Worm (Caenorhabditis elegans) whole organism, young adult: Measurements from ENCODE around the gene ztf-1.

Source experiments
- B0019.2 ChIP-seq: fragments of 200-800 bp; sonication (Bioruptor generic); conservative IDR thresholded peaks from 2 replicates; pipeline ENCODE4 v1.3.6; 2022; ENCODE audit warnings: missing genetic modification reagents, missing genetic modification characterization, missing compliant biosample characterization
- B0035.1 ChIP-seq: sonication (generic microtip); optimal IDR thresholded peaks from 2 replicates; lab custom pipeline; 2016; ENCODE audit warnings: missing genetic modification characterization, mild to moderate bottlenecking, missing compliant biosample characterization, missing genotype, missing genetic modification reagents
- F10E7.11 ChIP-seq: sonication (generic microtip); optimal IDR thresholded peaks from 2 replicates; lab custom pipeline; 2017; ENCODE audit warnings: mild to moderate bottlenecking, missing genetic modification characterization, moderate library complexity, missing compliant biosample characterization
- F23B12.7 ChIP-seq: sonication (generic microtip); optimal IDR thresholded peaks from 2 replicates; lab custom pipeline; 2017; ENCODE audit warnings: missing genetic modification characterization, mild to moderate bottlenecking, missing compliant biosample characterization, antibody characterized with exemption, moderate library complexity; ENCODE audit not compliant: insufficient read depth
- F37B4.10 ChIP-seq: fragments of 200-800 bp; sonication (Bioruptor generic); IDR thresholded peaks from 2 replicates; pipeline ENCODE4 v1.3.6; 2022; ENCODE audit warnings: missing genetic modification characterization, missing compliant biosample characterization
- F52B5.7 ChIP-seq: sonication (generic microtip); optimal IDR thresholded peaks from 2 replicates; lab custom pipeline; 2016; ENCODE audit warnings: mild to moderate bottlenecking, missing genetic modification characterization, missing compliant biosample characterization
- T26A5.8 ChIP-seq: sonication (generic microtip); optimal IDR thresholded peaks from 2 replicates; lab custom pipeline; 2016; ENCODE audit warnings: missing genetic modification characterization, missing compliant biosample characterization
- Y67H2A.10 ChIP-seq: fragments of 200-800 bp; sonication (Bioruptor generic); conservative IDR thresholded peaks from 2 replicates; pipeline ENCODE4 v1.3.6; 2022; ENCODE audit warnings: missing genetic modification reagents, missing genetic modification characterization, missing compliant biosample characterization
- ama-1 ChIP-seq, 3 experiments: fragments of 150-350 bp in 1 of 3; sonication (generic microtip) in 2 of 3; optimal IDR thresholded peaks; 2 replicates each; lab custom pipeline; 2014 to 2018; ENCODE audit warnings: missing biosample characterization in 2 of 3, missing genetic modification characterization in 2 of 3, missing genetic modification reagents in 2 of 3
- atf-7 ChIP-seq: sonication (generic microtip); optimal IDR thresholded peaks from 2 replicates; lab custom pipeline; 2017; ENCODE audit warnings: mild to moderate bottlenecking, missing genetic modification characterization, missing compliant biosample characterization
- attf-5 ChIP-seq: fragments of 200-800 bp; sonication (Bioruptor generic); optimal IDR thresholded peaks from 2 replicates; lab custom pipeline; 2018; ENCODE audit warnings: mild to moderate bottlenecking, missing genetic modification characterization, missing compliant biosample characterization
- ceh-40 ChIP-seq: fragments of 200-800 bp; sonication (Bioruptor generic); IDR thresholded peaks from 2 replicates; pipeline ENCODE4 v1.3.6; 2022; ENCODE audit warnings: missing genetic modification characterization, missing compliant biosample characterization
- ceh-79 ChIP-seq: sonication (generic microtip); optimal IDR thresholded peaks from 2 replicates; lab custom pipeline; 2017; ENCODE audit warnings: mild to moderate bottlenecking, missing genetic modification characterization, missing compliant biosample characterization
- dox-1 ChIP-seq: fragments of 200-800 bp; sonication (Bioruptor generic); IDR thresholded peaks from 2 replicates; pipeline ENCODE4 v1.3.6; 2022; ENCODE audit warnings: missing genetic modification reagents, missing genetic modification characterization, missing compliant biosample characterization
- dpff-1 ChIP-seq: sonication (generic microtip); optimal IDR thresholded peaks from 2 replicates; lab custom pipeline; 2017; ENCODE audit warnings: mild to moderate bottlenecking, missing genetic modification characterization, missing compliant biosample characterization
- egl-18 ChIP-seq: fragments of 200-800 bp; sonication (Bioruptor generic); IDR thresholded peaks from 2 replicates; pipeline ENCODE4 v1.3.6; 2022; ENCODE audit warnings: missing genetic modification reagents, missing genetic modification characterization, missing compliant biosample characterization
- egl-44 ChIP-seq: fragments of 200-800 bp; sonication (Bioruptor generic); IDR thresholded peaks from 2 replicates; pipeline ENCODE4 v1.3.6; 2022; ENCODE audit warnings: missing genetic modification reagents, missing genetic modification characterization, missing compliant biosample characterization
- egrh-3 ChIP-seq: fragments of 200-800 bp; sonication (Bioruptor generic); IDR thresholded peaks from 2 replicates; pipeline ENCODE4 v1.3.6; 2022; ENCODE audit warnings: missing genetic modification reagents, missing genetic modification characterization, missing compliant biosample characterization
- fkh-3 ChIP-seq: sonication (generic microtip); optimal IDR thresholded peaks from 2 replicates; lab custom pipeline; 2016; ENCODE audit warnings: mild to moderate bottlenecking, missing genetic modification characterization, missing compliant biosample characterization
- gei-17 ChIP-seq: fragments of 200-800 bp; sonication (Bioruptor generic); optimal IDR thresholded peaks from 2 replicates; lab custom pipeline; 2018; ENCODE audit warnings: mild to moderate bottlenecking, missing genetic modification characterization, missing compliant biosample characterization
- hlh-12 ChIP-seq: sonication (generic microtip); optimal IDR thresholded peaks from 2 replicates; lab custom pipeline; 2016; ENCODE audit warnings: missing genetic modification characterization, missing compliant biosample characterization
- hmg-20 ChIP-seq: fragments of 200-800 bp; sonication (Bioruptor generic); IDR thresholded peaks from 2 replicates; pipeline ENCODE4 v1.3.6; 2022; ENCODE audit warnings: missing genetic modification reagents, missing genetic modification characterization, missing compliant biosample characterization
- let-526 ChIP-seq: fragments of 200-800 bp; sonication (Bioruptor generic); IDR thresholded peaks from 2 replicates; pipeline ENCODE4 v1.3.6; 2022; ENCODE audit warnings: missing genetic modification reagents, missing genetic modification characterization, missing compliant biosample characterization
- lin-40 ChIP-seq: sonication (generic microtip); optimal IDR thresholded peaks from 2 replicates; lab custom pipeline; 2016; ENCODE audit warnings: missing genetic modification characterization, mild to moderate bottlenecking, missing compliant biosample characterization, missing genotype, missing genetic modification reagents
- lsl-1 ChIP-seq: fragments of 200-800 bp; sonication (Bioruptor generic); optimal IDR thresholded peaks from 2 replicates; lab custom pipeline; 2018; ENCODE audit warnings: mild to moderate bottlenecking, missing genetic modification characterization, moderate library complexity, missing compliant biosample characterization
- madf-6 ChIP-seq: fragments of 200-800 bp; sonication (Bioruptor generic); IDR thresholded peaks from 2 replicates; pipeline ENCODE4 v1.3.6; 2022; ENCODE audit warnings: missing genetic modification reagents, missing genetic modification characterization, missing compliant biosample characterization
- mcd-1 ChIP-seq: fragments of 200-800 bp; sonication (Bioruptor generic); IDR thresholded peaks from 2 replicates; pipeline ENCODE4 v1.3.6; 2022; ENCODE audit warnings: missing genetic modification reagents, missing genetic modification characterization, missing compliant biosample characterization
- nhr-120 ChIP-seq: fragments of 200-800 bp; sonication (Bioruptor generic); IDR thresholded peaks from 2 replicates; pipeline ENCODE4 v1.3.6; 2022; ENCODE audit warnings: missing genetic modification characterization, missing compliant biosample characterization
- nhr-27 ChIP-seq: fragments of 200-800 bp; sonication (Bioruptor generic); optimal IDR thresholded peaks from 2 replicates; lab custom pipeline; 2018; ENCODE audit warnings: mild to moderate bottlenecking, missing genetic modification characterization, moderate library complexity, missing compliant biosample characterization
- nhr-80 ChIP-seq: sonication (generic microtip); optimal IDR thresholded peaks from 2 replicates; lab custom pipeline; 2016; ENCODE audit warnings: missing genetic modification characterization, missing compliant biosample characterization
- pha-4 ChIP-seq: fragments of 150-350 bp; sonication (generic microtip); optimal IDR thresholded peaks from 2 replicates; lab custom pipeline; 2014; ENCODE audit warnings: missing biosample characterization, missing genetic modification reagents, missing genetic modification characterization
- repo-1 ChIP-seq: sonication (generic microtip); optimal IDR thresholded peaks from 2 replicates; lab custom pipeline; 2017; ENCODE audit warnings: mild to moderate bottlenecking, missing genetic modification characterization, missing compliant biosample characterization
- rpc-1 ChIP-seq, 2 experiments: fragments of 150-350 bp in 1 of 2; sonication (generic microtip) in 1 of 2; optimal IDR thresholded peaks; 2 replicates each; lab custom pipeline; 2014 to 2018; ENCODE audit warnings: missing biosample characterization in 1 of 2, missing genetic modification characterization in 1 of 2, missing genetic modification reagents in 1 of 2, missing genotype in 1 of 2
- sdz-38 ChIP-seq: sonication (generic microtip); optimal IDR thresholded peaks from 2 replicates; lab custom pipeline; 2016; ENCODE audit warnings: missing genotype, missing genetic modification characterization, missing compliant biosample characterization
- snpc-1.1 ChIP-seq: sonication (generic microtip); optimal IDR thresholded peaks from 2 replicates; lab custom pipeline; 2017; ENCODE audit warnings: missing genetic modification characterization, mild to moderate bottlenecking, missing compliant biosample characterization, antibody characterized with exemption, moderate library complexity, missing genotype, missing genetic modification reagents; ENCODE audit not compliant: insufficient read depth
- snpc-3.4 ChIP-seq: sonication (generic microtip); optimal IDR thresholded peaks from 2 replicates; lab custom pipeline; 2017; ENCODE audit warnings: missing genetic modification characterization, mild to moderate bottlenecking, missing compliant biosample characterization, antibody characterized with exemption, moderate library complexity, missing genotype, missing genetic modification reagents
- tbx-9 ChIP-seq: sonication (generic microtip); optimal IDR thresholded peaks from 2 replicates; lab custom pipeline; 2016; ENCODE audit warnings: borderline replicate concordance, missing genetic modification characterization, inconsistent platforms, missing compliant biosample characterization
- unc-62 ChIP-seq: fragments of 150-350 bp; optimal IDR thresholded peaks from 2 replicates; lab custom pipeline; 2014; ENCODE audit warnings: missing biosample characterization, missing genetic modification reagents, missing genetic modification characterization
- ztf-22 ChIP-seq: fragments of 200-800 bp; sonication (Bioruptor generic); optimal IDR thresholded peaks from 2 replicates; lab custom pipeline; 2018; ENCODE audit warnings: mild to moderate bottlenecking, missing genetic modification characterization, moderate library complexity, missing compliant biosample characterization
- ztf-26 ChIP-seq: sonication (generic microtip); optimal IDR thresholded peaks from 2 replicates; lab custom pipeline; 2017; ENCODE audit warnings: missing genetic modification characterization, missing compliant biosample characterization
- ztf-3 ChIP-seq: fragments of 200-800 bp; sonication (Bioruptor generic); optimal IDR thresholded peaks from 2 replicates; lab custom pipeline; 2018; ENCODE audit warnings: mild to moderate bottlenecking, missing genetic modification characterization, missing compliant biosample characterization

The ztf-1 gene

ce11 chrIII:8795595-8796141, 3.5 kb upstream of the ztf-1 start (continued):
- TF ChIP-seq egl-44 (GFP tag; lab: Robert Waterston, UW) (peak; percentile 74), F37B4.10 (no peak), lin-40 (tag; lab: Kevin White, UChicago) (peak; percentile 96), B0035.1 (peak; percentile 37), fkh-3 (tag; lab: Kevin White, UChicago) (no peak), nhr-80 (peak; percentile 81), gei-17 (peak; percentile 68), egrh-3 (GFP tag; lab: Robert Waterston, UW) (peak; percentile 37), snpc-3.4 (tag; lab: Kevin White, UChicago) (peak; percentile 44), F23B12.7 (tag; lab: Kevin White, UChicago) (peak; percentile 18), pha-4 (peak; percentile 49), lsl-1 (peak; percentile 0), ama-1 (optimal IDR thresholded peaks at IDR 0.05; lab: Kevin White, UChicago) (no peak), ama-1 (GFP tag; optimal IDR thresholded peaks at IDR 0.05; lab: Kevin White, UChicago) (no peak), egl-18 (GFP tag; lab: Robert Waterston, UW) (peak; percentile 82), attf-5 (GFP tag; lab: Kevin White, UChicago) (peak; percentile 95), nhr-27 (tag; lab: Kevin White, UChicago) (no peak), nhr-120 (GFP tag; lab: Robert Waterston, UW) (no peak), atf-7 (tag; lab: Kevin White, UChicago) (peak; percentile 86), ztf-26 (peak; percentile 83), let-526 (GFP tag; lab: Robert Waterston, UW) (peak; percentile 54; the same call in 1 of the 2 replicates), mcd-1 (GFP tag; lab: Robert Waterston, UW) (peak; percentile 81), F52B5.7 (tag; lab: Kevin White, UChicago) (no peak), B0019.2 (GFP tag; lab: Robert Waterston, UW) (no peak; the same call in 1 of the 2 replicates), hlh-12 (no peak), unc-62 (GFP tag; lab: Kevin White, UChicago) (peak; percentile 63), hmg-20 (GFP tag; lab: Robert Waterston, UW) (no peak), ztf-3 (GFP tag; lab: Kevin White, UChicago) (peak; percentile 52), T26A5.8 (no peak), repo-1 (peak; percentile 74), ceh-40 (GFP tag; lab: Robert Waterston, UW) (no peak), ceh-79 (tag; lab: Kevin White, UChicago) (no peak), F10E7.11 (tag; lab: Kevin White, UChicago) (peak; percentile 55), sdz-38 (tag; lab: Kevin White, UChicago) (no peak), snpc-1.1 (tag; lab: Kevin White, UChicago) (no peak), rpc-1 (optimal IDR thresholded peaks at IDR 0.05; lab: Kevin White, UChicago) (no peak), rpc-1 (tag; optimal IDR thresholded peaks at IDR 0.05; lab: Kevin White, UChicago) (no peak), dpff-1 (tag; lab: Kevin White, UChicago) (no peak), Y67H2A.10 (GFP tag; lab: Robert Waterston, UW) (peak; percentile 46; the same call in 1 of the 2 replicates), ztf-22 (peak; percentile 43), tbx-9 (tag; lab: Kevin White, UChicago) (no peak), madf-6 (GFP tag; lab: Robert Waterston, UW) (peak; percentile 34; the same call in 1 of the 2 replicates), dox-1 (GFP tag; lab: Robert Waterston, UW) (peak; percentile 90)
